Worm (Caenorhabditis elegans) whole organism, young adult: ENCODE results near the gene CD4.1.
A peak's percentile ranks its signal among the peaks of the same experiment; 100 is the strongest.

ENCODE experiments used
- B0336.3 ChIP-seq: fragments of 200-800 bp; sonication (Bioruptor generic); IDR thresholded peaks from 2 replicates; pipeline ENCODE4 v1.3.6; 2022; ENCODE audit warnings: missing genetic modification characterization, missing compliant biosample characterization
- D2030.7 ChIP-seq: fragments of 200-800 bp; sonication (Bioruptor generic); IDR thresholded peaks from 2 replicates; pipeline ENCODE4 v1.3.6; 2022; ENCODE audit warnings: missing genetic modification reagents, missing genetic modification characterization, missing compliant biosample characterization
- F10E7.11 ChIP-seq: sonication (generic microtip); optimal IDR thresholded peaks from 2 replicates; lab custom pipeline; 2017; ENCODE audit warnings: mild to moderate bottlenecking, missing genetic modification characterization, moderate library complexity, missing compliant biosample characterization
- F22D6.2 ChIP-seq: sonication (generic microtip); optimal IDR thresholded peaks from 2 replicates; lab custom pipeline; 2016; ENCODE audit warnings: mild to moderate bottlenecking, missing genetic modification characterization, missing compliant biosample characterization
- F49E8.2 ChIP-seq: sonication (generic microtip); optimal IDR thresholded peaks from 3 replicates; lab custom pipeline; 2017; ENCODE audit warnings: missing genetic modification characterization, mild to moderate bottlenecking, missing compliant biosample characterization, antibody characterized with exemption, moderate library complexity; ENCODE audit not compliant: insufficient read depth
- F52B5.7 ChIP-seq: sonication (generic microtip); optimal IDR thresholded peaks from 2 replicates; lab custom pipeline; 2016; ENCODE audit warnings: mild to moderate bottlenecking, missing genetic modification characterization, missing compliant biosample characterization
- T07F8.4 ChIP-seq: sonication (generic microtip); optimal IDR thresholded peaks from 2 replicates; lab custom pipeline; 2016; ENCODE audit warnings: mild to moderate bottlenecking, missing genetic modification characterization, moderate library complexity, missing compliant biosample characterization
- Y56A3A.18 ChIP-seq: fragments of 200-800 bp; sonication (Bioruptor generic); IDR thresholded peaks from 2 replicates; pipeline ENCODE4 v1.3.6; 2022; ENCODE audit warnings: missing genetic modification reagents, missing genetic modification characterization, missing compliant biosample characterization
- Y95B8A.8 ChIP-seq: fragments of 200-800 bp; sonication (Bioruptor generic); IDR thresholded peaks from 2 replicates; pipeline ENCODE4 v1.3.6; 2022; ENCODE audit warnings: missing genetic modification reagents, missing genetic modification characterization, missing compliant biosample characterization
- akir-1 ChIP-seq: fragments of 200-800 bp; sonication (Bioruptor generic); optimal IDR thresholded peaks from 2 replicates; lab custom pipeline; 2018; ENCODE audit warnings: mild to moderate bottlenecking, missing genetic modification characterization, moderate library complexity, missing compliant biosample characterization
- attf-6 ChIP-seq: fragments of 200-800 bp; sonication (Bioruptor generic); IDR thresholded peaks from 2 replicates; pipeline ENCODE4 v1.3.6; 2022; ENCODE audit warnings: missing genetic modification reagents, missing genetic modification characterization, missing compliant biosample characterization
- ccch-3 ChIP-seq: fragments of 200-800 bp; sonication (Bioruptor generic); optimal IDR thresholded peaks from 2 replicates; lab custom pipeline; 2018; ENCODE audit warnings: mild to moderate bottlenecking, missing genetic modification characterization, missing compliant biosample characterization
- ceh-58 ChIP-seq: fragments of 200-800 bp; sonication (Bioruptor generic); IDR thresholded peaks from 2 replicates; pipeline ENCODE4 v1.3.6; 2022; ENCODE audit warnings: missing genetic modification characterization, missing compliant biosample characterization
- ceh-79 ChIP-seq: sonication (generic microtip); optimal IDR thresholded peaks from 2 replicates; lab custom pipeline; 2017; ENCODE audit warnings: mild to moderate bottlenecking, missing genetic modification characterization, missing compliant biosample characterization
- ceh-91 ChIP-seq: fragments of 200-800 bp; sonication (Bioruptor generic); IDR thresholded peaks from 2 replicates; pipeline ENCODE4 v1.3.6; 2022; ENCODE audit warnings: missing genetic modification reagents, missing genetic modification characterization, missing compliant biosample characterization
- chd-7 ChIP-seq: sonication (generic microtip); optimal IDR thresholded peaks from 2 replicates; lab custom pipeline; 2016; ENCODE audit warnings: mild to moderate bottlenecking, missing genetic modification characterization, moderate library complexity, missing compliant biosample characterization
- dox-1 ChIP-seq: fragments of 200-800 bp; sonication (Bioruptor generic); IDR thresholded peaks from 2 replicates; pipeline ENCODE4 v1.3.6; 2022; ENCODE audit warnings: missing genetic modification reagents, missing genetic modification characterization, missing compliant biosample characterization
- dpff-1 ChIP-seq: sonication (generic microtip); optimal IDR thresholded peaks from 2 replicates; lab custom pipeline; 2017; ENCODE audit warnings: mild to moderate bottlenecking, missing genetic modification characterization, missing compliant biosample characterization
- egl-18 ChIP-seq: fragments of 200-800 bp; sonication (Bioruptor generic); IDR thresholded peaks from 2 replicates; pipeline ENCODE4 v1.3.6; 2022; ENCODE audit warnings: missing genetic modification reagents, missing genetic modification characterization, missing compliant biosample characterization
- ekl-4 ChIP-seq: fragments of 200-800 bp; sonication (Bioruptor generic); IDR thresholded peaks from 2 replicates; pipeline ENCODE4 v1.3.6; 2022; ENCODE audit warnings: missing genetic modification reagents, missing genetic modification characterization, missing compliant biosample characterization
- ets-4 ChIP-seq: fragments of 200-800 bp; sonication (Bioruptor generic); optimal IDR thresholded peaks from 2 replicates; lab custom pipeline; 2018; ENCODE audit warnings: mild to moderate bottlenecking, missing genetic modification characterization, missing compliant biosample characterization
- gei-17 ChIP-seq: fragments of 200-800 bp; sonication (Bioruptor generic); optimal IDR thresholded peaks from 2 replicates; lab custom pipeline; 2018; ENCODE audit warnings: mild to moderate bottlenecking, missing genetic modification characterization, missing compliant biosample characterization
- him-1 ChIP-seq: sonication (generic microtip); optimal IDR thresholded peaks from 2 replicates; lab custom pipeline; 2016; ENCODE audit warnings: missing genotype, missing genetic modification reagents, missing genetic modification characterization, missing compliant biosample characterization
- hmg-20 ChIP-seq: fragments of 200-800 bp; sonication (Bioruptor generic); IDR thresholded peaks from 2 replicates; pipeline ENCODE4 v1.3.6; 2022; ENCODE audit warnings: missing genetic modification reagents, missing genetic modification characterization, missing compliant biosample characterization
- hrde-1 ChIP-seq: sonication (generic microtip); optimal IDR thresholded peaks from 2 replicates; lab custom pipeline; 2016; ENCODE audit warnings: missing genetic modification characterization, mild to moderate bottlenecking, missing compliant biosample characterization, moderate library complexity, missing genotype, missing genetic modification reagents, borderline replicate concordance
- hsf-1 ChIP-seq: fragments of 200-800 bp; sonication (Bioruptor generic); IDR thresholded peaks from 2 replicates; pipeline ENCODE4 v1.3.6; 2022; ENCODE audit warnings: missing genetic modification reagents, missing genetic modification characterization, missing compliant biosample characterization
- lag-1 ChIP-seq: fragments of 200-800 bp; sonication (Bioruptor generic); IDR thresholded peaks from 2 replicates; pipeline ENCODE4 v1.3.6; 2022; ENCODE audit warnings: missing genetic modification reagents, missing genetic modification characterization, missing compliant biosample characterization
- let-526 ChIP-seq: fragments of 200-800 bp; sonication (Bioruptor generic); IDR thresholded peaks from 2 replicates; pipeline ENCODE4 v1.3.6; 2022; ENCODE audit warnings: missing genetic modification reagents, missing genetic modification characterization, missing compliant biosample characterization
- let-607 ChIP-seq, 2 experiments: fragments of 200-800 bp in 1 of 2; sonication (Bioruptor generic) in 1 of 2; sonication (generic microtip) in 1 of 2; optimal IDR thresholded peaks; 2 replicates each; lab custom pipeline; 2016 to 2018; ENCODE audit warnings: mild to moderate bottlenecking in 2 of 2, missing compliant biosample characterization in 2 of 2, missing genetic modification characterization in 2 of 2, moderate library complexity in 2 of 2, missing genotype in 1 of 2
- lin-26 ChIP-seq: fragments of 200-800 bp; sonication (Bioruptor generic); IDR thresholded peaks from 2 replicates; pipeline ENCODE4 v1.3.6; 2022; ENCODE audit warnings: missing genetic modification reagents, missing genetic modification characterization, missing compliant biosample characterization
- lsl-1 ChIP-seq: fragments of 200-800 bp; sonication (Bioruptor generic); optimal IDR thresholded peaks from 2 replicates; lab custom pipeline; 2018; ENCODE audit warnings: mild to moderate bottlenecking, missing genetic modification characterization, moderate library complexity, missing compliant biosample characterization
- madf-3 ChIP-seq: fragments of 200-800 bp; sonication (Bioruptor generic); IDR thresholded peaks from 2 replicates; pipeline ENCODE4 v1.3.6; 2022; ENCODE audit warnings: missing genetic modification reagents, missing genetic modification characterization, missing compliant biosample characterization
- mcd-1 ChIP-seq: fragments of 200-800 bp; sonication (Bioruptor generic); IDR thresholded peaks from 2 replicates; pipeline ENCODE4 v1.3.6; 2022; ENCODE audit warnings: missing genetic modification reagents, missing genetic modification characterization, missing compliant biosample characterization
- nfya-1 ChIP-seq: sonication (generic microtip); optimal IDR thresholded peaks from 2 replicates; lab custom pipeline; 2017; ENCODE audit warnings: antibody characterized with exemption, missing compliant biosample characterization, missing genetic modification characterization, borderline replicate concordance; ENCODE audit not compliant: insufficient read depth
- nfyb-1 ChIP-seq: fragments of 200-800 bp; sonication (Bioruptor generic); IDR thresholded peaks from 2 replicates; pipeline ENCODE4 v1.3.6; 2022; ENCODE audit warnings: missing genetic modification reagents, missing genetic modification characterization, missing compliant biosample characterization
- nhr-27 ChIP-seq: fragments of 200-800 bp; sonication (Bioruptor generic); optimal IDR thresholded peaks from 2 replicates; lab custom pipeline; 2018; ENCODE audit warnings: mild to moderate bottlenecking, missing genetic modification characterization, moderate library complexity, missing compliant biosample characterization
- pbrm-1 ChIP-seq: fragments of 200-800 bp; sonication (Bioruptor generic); IDR thresholded peaks from 2 replicates; pipeline ENCODE4 v1.3.6; 2022; ENCODE audit warnings: missing genetic modification reagents, missing genetic modification characterization, missing compliant biosample characterization
- rcor-1 ChIP-seq: fragments of 200-800 bp; sonication (Bioruptor generic); IDR thresholded peaks from 2 replicates; pipeline ENCODE4 v1.3.6; 2022; ENCODE audit warnings: missing genetic modification reagents, missing genetic modification characterization, missing compliant biosample characterization
- repo-1 ChIP-seq: sonication (generic microtip); optimal IDR thresholded peaks from 2 replicates; lab custom pipeline; 2017; ENCODE audit warnings: mild to moderate bottlenecking, missing genetic modification characterization, missing compliant biosample characterization
- snpc-1.3 ChIP-seq: sonication (generic microtip); optimal IDR thresholded peaks from 2 replicates; lab custom pipeline; 2017; ENCODE audit warnings: missing genetic modification characterization, mild to moderate bottlenecking, missing compliant biosample characterization, antibody characterized with exemption, moderate library complexity, missing genotype, missing genetic modification reagents; ENCODE audit not compliant: insufficient read depth
- tbp1 ChIP-seq: fragments of 200-800 bp; sonication (Bioruptor generic); optimal IDR thresholded peaks from 2 replicates; lab custom pipeline; 2018; ENCODE audit warnings: mild to moderate bottlenecking, missing genetic modification characterization, missing compliant biosample characterization
- unc-62 ChIP-seq: fragments of 150-350 bp; optimal IDR thresholded peaks from 2 replicates; lab custom pipeline; 2014; ENCODE audit warnings: missing biosample characterization, missing genetic modification reagents, missing genetic modification characterization
- xnd-1 ChIP-seq: sonication (generic microtip); optimal IDR thresholded peaks from 2 replicates; lab custom pipeline; 2016; ENCODE audit warnings: missing genotype, missing genetic modification reagents, missing genetic modification characterization, missing compliant biosample characterization
- zfh-2 ChIP-seq: fragments of 200-800 bp; sonication (Bioruptor generic); conservative IDR thresholded peaks from 2 replicates; pipeline ENCODE4 v1.3.6; 2022; ENCODE audit warnings: missing genetic modification reagents, missing genetic modification characterization, missing compliant biosample characterization
- ztf-18 ChIP-seq: sonication (generic microtip); optimal IDR thresholded peaks from 2 replicates; lab custom pipeline; 2016; ENCODE audit warnings: missing genotype, mild to moderate bottlenecking, missing genetic modification characterization, missing compliant biosample characterization
- ztf-26 ChIP-seq: sonication (generic microtip); optimal IDR thresholded peaks from 2 replicates; lab custom pipeline; 2017; ENCODE audit warnings: missing genetic modification characterization, missing compliant biosample characterization
- ztf-28 ChIP-seq: fragments of 200-800 bp; sonication (Bioruptor generic); IDR thresholded peaks from 2 replicates; pipeline ENCODE4 v1.3.6; 2022; ENCODE audit warnings: missing genetic modification reagents, missing genetic modification characterization, missing compliant biosample characterization

CD4.1 gene

ce11 chrV:5582308-5582707, 24.0 kb upstream of the CD4.1 start:
- TF ChIP-seq let-607 (tag; optimal IDR thresholded peaks at IDR 0.05; lab: Kevin White, UChicago) (no peak), mcd-1 (GFP tag; lab: Robert Waterston, UW) (0 out of 2 replicates have a peak, but pooled peaks have one; percentile 17), chd-7 (peak; percentile 34), hmg-20 (GFP tag; lab: Robert Waterston, UW) (peak; percentile 33; the same call in 1 of the 2 replicates), him-1 (tag; lab: Kevin White, UChicago) (peak; percentile 29), pbrm-1 (GFP tag; lab: Robert Waterston, UW) (0 out of 2 replicates have a peak, but pooled peaks have one; percentile 26), hrde-1 (no peak), zfh-2 (GFP tag; lab: Robert Waterston, UW) (0 out of 2 replicates have a peak, but pooled peaks have one; percentile 23)

- no peak for TF ChIP-seq ceh-91 (GFP tag; lab: Robert Waterston, UW)
- peak; percentile 2 for TF ChIP-seq tbp1 (GFP tag; lab: Kevin White, UChicago)
- no peak for TF ChIP-seq nhr-27 (tag; lab: Kevin White, UChicago)
- TF ChIP-seq T07F8.4, result no peak
- no peak for TF ChIP-seq ztf-28
- no peak for TF ChIP-seq egl-18 (GFP tag; lab: Robert Waterston, UW)
- TF ChIP-seq dox-1 (GFP tag; lab: Robert Waterston, UW), result no peak
- no peak for TF ChIP-seq let-526 (GFP tag; lab: Robert Waterston, UW)
- TF ChIP-seq xnd-1 (tag; lab: Kevin White, UChicago), result no peak
- no peak for TF ChIP-seq ceh-79 (tag; lab: Kevin White, UChicago)
- 0 out of 2 replicates have a peak, but pooled peaks have one; percentile 73 for TF ChIP-seq madf-3
- peak; percentile 75 for TF ChIP-seq B0336.3 (GFP tag; lab: Robert Waterston, UW)
- TF ChIP-seq F49E8.2 (tag; lab: Kevin White, UChicago), result no peak
- TF ChIP-seq hsf-1 (GFP tag; lab: Robert Waterston, UW), result no peak
- no peak for TF ChIP-seq unc-62 (GFP tag; lab: Kevin White, UChicago)
- no peak for TF ChIP-seq nfyb-1 (GFP tag; lab: Robert Waterston, UW)
- no peak for TF ChIP-seq rcor-1 (GFP tag; lab: Robert Waterston, UW)
- no peak for TF ChIP-seq ets-4
- 0 out of 2 replicates have a peak, but pooled peaks have one; percentile 82 for TF ChIP-seq ceh-58
- TF ChIP-seq gei-17 (GFP tag; lab: Kevin White, UChicago), result no peak
- no peak for TF ChIP-seq ztf-26 (tag; lab: Kevin White, UChicago)
- no peak for TF ChIP-seq dpff-1 (tag; lab: Kevin White, UChicago)
- TF ChIP-seq lin-26 (GFP tag; lab: Robert Waterston, UW), result peak; percentile 63; the same call in 1 of the 2 replicates
- no peak for TF ChIP-seq Y56A3A.18 (GFP tag; lab: Robert Waterston, UW)
- TF ChIP-seq ekl-4 (GFP tag; lab: Robert Waterston, UW), result no peak
- TF ChIP-seq akir-1 (GFP tag; lab: Kevin White, UChicago), result no peak
- no peak for TF ChIP-seq hrde-1
- no peak for TF ChIP-seq snpc-1.3 (tag; lab: Kevin White, UChicago)
- TF ChIP-seq repo-1 (tag; lab: Kevin White, UChicago), result no peak
- TF ChIP-seq ztf-18 (tag; lab: Kevin White, UChicago), result no peak
- peak; percentile 16 for TF ChIP-seq lsl-1 (GFP tag; lab: Kevin White, UChicago)
- no peak for TF ChIP-seq ccch-3 (GFP tag; lab: Kevin White, UChicago)
- no peak for TF ChIP-seq lag-1 (GFP tag; lab: Robert Waterston, UW)
- no peak for TF ChIP-seq F10E7.11 (tag; lab: Kevin White, UChicago)
- peak; percentile 44; the same call in 1 of the 2 replicates for TF ChIP-seq attf-6
- no peak for TF ChIP-seq nfya-1 (tag; lab: Kevin White, UChicago)
- TF ChIP-seq pbrm-1 (GFP tag; lab: Robert Waterston, UW), result peak; percentile 70
- no peak for TF ChIP-seq Y95B8A.8 (GFP tag; lab: Robert Waterston, UW)
- peak; percentile 26 for TF ChIP-seq F52B5.7 (tag; lab: Kevin White, UChicago)
- TF ChIP-seq D2030.7 (GFP tag; lab: Robert Waterston, UW), result no peak
- no peak for TF ChIP-seq F22D6.2
Observed at ce11 chrV:5582860-5583259, 23.5 kb upstream of the CD4.1 start.
